Fruit fly (Drosophila melanogaster) whole organism, prepupa: ENCODE measurements around the gene Eaat2.

Source experiments
- Blimp-1 ChIP-seq: fragments of 200-800 bp; sonication (Bioruptor generic); optimal IDR thresholded peaks from 3 replicates; lab custom pipeline; 2017; ENCODE audit warnings: missing biosample characterization, missing genetic modification characterization, mild to moderate bottlenecking, moderate library complexity, missing genetic modification reagents
- CG32006 ChIP-seq: fragments of 200-800 bp; sonication (Bioruptor generic); optimal IDR thresholded peaks from 3 replicates; lab custom pipeline; 2017; ENCODE audit warnings: missing biosample characterization, mild to moderate bottlenecking, missing genetic modification characterization
- CG34406 ChIP-seq: fragments of 200-800 bp; sonication (Bioruptor generic); optimal IDR thresholded peaks from 3 replicates; lab custom pipeline; 2016; ENCODE audit warnings: missing biosample characterization, missing genetic modification characterization
- CG6163 ChIP-seq: fragments of 200-800 bp; sonication (Bioruptor generic); IDR thresholded peaks from 3 replicates; pipeline ENCODE4 v1.3.6; 2022; ENCODE audit warnings: missing biosample characterization, missing genetic modification characterization
- CG6854 ChIP-seq: fragments of 200-800 bp; sonication (Bioruptor generic); optimal IDR thresholded peaks from 2 replicates; lab custom pipeline; 2017; ENCODE audit warnings: missing biosample characterization, mild to moderate bottlenecking, missing genetic modification characterization
- CG8119 ChIP-seq: fragments of 200-800 bp; sonication (Bioruptor generic); IDR thresholded peaks from 3 replicates; pipeline ENCODE4 v1.3.6; 2022; ENCODE audit warnings: missing biosample characterization, missing genetic modification characterization
- Eip75B ChIP-seq: fragments of 200-800 bp; sonication (Bioruptor generic); optimal IDR thresholded peaks from 3 replicates; lab custom pipeline; 2016; ENCODE audit warnings: missing biosample characterization, missing genetic modification characterization
- Eip78C ChIP-seq: fragments of 200-800 bp; sonication (Bioruptor generic); peaks from one replicate; lab custom pipeline; 2016; ENCODE audit warnings: missing biosample characterization, missing genetic modification characterization
- Hr38 ChIP-seq: sonication (Bioruptor generic); optimal IDR thresholded peaks from 2 replicates; lab custom pipeline; 2016; ENCODE audit warnings: missing biosample characterization, missing genetic modification characterization
- Lpt ChIP-seq: fragments of 200-800 bp; sonication (Bioruptor generic); optimal IDR thresholded peaks from 3 replicates; lab custom pipeline; 2016; ENCODE audit warnings: missing biosample characterization, missing genetic modification characterization
- Met ChIP-seq: fragments of 200-800 bp; sonication (Bioruptor generic); optimal IDR thresholded peaks from 3 replicates; lab custom pipeline; 2016; ENCODE audit warnings: missing biosample characterization, missing genetic modification characterization
- Sox102F ChIP-seq: fragments of 200-800 bp; sonication (Bioruptor generic); optimal IDR thresholded peaks from 2 replicates; lab custom pipeline; 2016; ENCODE audit warnings: missing biosample characterization, mild to moderate bottlenecking, missing genetic modification characterization

DNA sequence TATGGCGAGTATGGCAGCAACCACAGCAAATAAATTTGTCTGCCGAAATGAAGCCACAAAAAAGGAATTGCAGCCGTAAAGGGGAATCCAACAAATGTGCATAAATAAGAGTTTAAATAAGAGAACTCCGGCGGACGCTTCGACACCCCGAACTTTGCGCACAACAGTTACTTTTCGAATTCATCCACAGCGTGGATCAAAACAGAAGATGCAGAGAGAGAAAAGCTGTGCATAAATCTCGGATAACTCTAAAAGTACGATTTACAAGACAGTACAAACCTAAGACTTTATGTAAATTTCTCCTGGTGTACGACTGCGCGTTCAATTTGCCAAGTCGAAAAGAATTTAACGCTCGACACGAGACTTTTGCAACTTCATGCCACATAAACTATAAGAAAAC lies 47.7 kb downstream of the Eaat2 start:
- peak; percentile 70 for TF ChIP-seq Eip78C (GFP tag; lab: Kevin White, UChicago)
- TF ChIP-seq CG32006 (GFP tag; lab: Kevin White, UChicago), result no peak
- peak; percentile 47 for TF ChIP-seq Met (GFP tag; lab: Kevin White, UChicago)
- no peak for TF ChIP-seq Blimp-1 (GFP tag; lab: Kevin White, UChicago)
- peak; percentile 15 for TF ChIP-seq Eip75B
- no peak for TF ChIP-seq CG6163 (GFP tag; lab: Robert Waterston, UW)
- TF ChIP-seq Lpt (GFP tag; lab: Kevin White, UChicago), result no peak
- peak; percentile 47 for TF ChIP-seq Sox102F (GFP tag; lab: Kevin White, UChicago)
- no peak for TF ChIP-seq Hr38 (GFP tag; lab: Kevin White, UChicago)
- TF ChIP-seq CG8119 (GFP tag; lab: Robert Waterston, UW), result no peak
- no peak for TF ChIP-seq CG6854 (GFP tag; lab: Kevin White, UChicago)
- TF ChIP-seq CG34406, result no peak
